Worm (Caenorhabditis elegans): ENCODE results near the gene nhr-137.
A peak's percentile ranks its signal among the peaks of the same experiment; 100 is the strongest.

nhr-137 gene

ce11 chrX:6668911-6669310 lies at the start of gene nhr-137:
nhr-137 (minus strand) TSS chrX:6669011.
- no peak for TF ChIP-seq skn-1 (tag; optimal IDR thresholded peaks at IDR 0.05)
- TF ChIP-seq F26F4.8 (GFP tag; conservative IDR thresholded peaks at IDR 0.05) = 0 out of 2 replicates have a peak, but pooled peaks have one; percentile 11
- peak; percentile 74 for TF ChIP-seq set-16 (GFP tag; IDR thresholded peaks at IDR 0.05)

ce11 chrX:6718595-6718994 lies 49.8 kb upstream of the nhr-137 start, which contains the start of gene smf-2:
smf-2 (minus strand) TSS chrX:6718695.
- TF ChIP-seq rbr-2 (tag; optimal IDR thresholded peaks at IDR 0.05) = no peak
- no peak for TF ChIP-seq madf-5 (GFP tag; IDR thresholded peaks at IDR 0.05)
- no peak for TF ChIP-seq nhr-41 (GFP tag; IDR thresholded peaks at IDR 0.05)
- TF ChIP-seq F26F4.8 (GFP tag; conservative IDR thresholded peaks at IDR 0.05) = no peak
- TF ChIP-seq vab-7 (GFP tag; IDR thresholded peaks at IDR 0.05) = no peak
- TF ChIP-seq madf-9 (GFP tag; conservative IDR thresholded peaks at IDR 0.05) = no peak
- TF ChIP-seq spr-3 (GFP tag; optimal IDR thresholded peaks at IDR 0.05) = no peak
- TF ChIP-seq ama-1 (optimal IDR thresholded peaks at IDR 0.05) = no peak
- TF ChIP-seq D1046.2 (GFP tag; IDR thresholded peaks at IDR 0.05) = no peak

ce11 chrX:6713277-6713676 lies 44.5 kb upstream of the nhr-137 start, which contains the start of gene nas-11:
nas-11 (plus strand) TSS chrX:6713577.
- no peak for TF ChIP-seq php-3 (GFP tag; IDR thresholded peaks at IDR 0.05)
- TF ChIP-seq aha-1 (tag) = peak; percentile 9

- TF ChIP-seq zip-11 (GFP tag; IDR thresholded peaks at IDR 0.05) (no peak), hif-1 (tag; optimal IDR thresholded peaks at IDR 0.05) (no peak), nhr-11 (tag; optimal IDR thresholded peaks at IDR 0.05) (no peak), dmd-6 (GFP tag; IDR thresholded peaks at IDR 0.05) (no peak), Y48G9A.11 (GFP tag; IDR thresholded peaks at IDR 0.05) (no peak), lim-7 (GFP tag; IDR thresholded peaks at IDR 0.05) (no peak)
These were observed 40.4 kb upstream of the nhr-137 start, which contains the start of gene acr-3 for ce11 chrX:6709238-6709637. acr-3 (plus strand) TSS chrX:6709538.

- no peak for TF ChIP-seq madf-9 (GFP tag; conservative IDR thresholded peaks at IDR 0.05)
- peak; percentile 49; the same call in 1 of the 2 replicates for TF ChIP-seq ctbp-1 (GFP tag; IDR thresholded peaks at IDR 0.05)
- peak; percentile 78 for TF ChIP-seq ces-1 (GFP tag; optimal IDR thresholded peaks at IDR 0.05)
- no peak for TF ChIP-seq zfp-3 (GFP tag; conservative IDR thresholded peaks at IDR 0.05)
- TF ChIP-seq unc-62 (GFP tag; optimal IDR thresholded peaks at IDR 0.05 in 1 of 2) = peak in 1 of 2 experiments; percentile 37
- no peak for TF ChIP-seq unc-62 (tag; optimal IDR thresholded peaks at IDR 0.05)
- no peak for TF ChIP-seq lin-38 (GFP tag; IDR thresholded peaks at IDR 0.05)
- peak; percentile 94 for TF ChIP-seq fkh-10 (GFP tag; optimal IDR thresholded peaks at IDR 0.05)
- TF ChIP-seq egl-43 (GFP tag; IDR thresholded peaks at IDR 0.05) = no peak
These were observed 36.3 kb upstream of the nhr-137 start for ce11 chrX:6705156-6705555.

- no peak for TF ChIP-seq T20F7.1 (GFP tag; optimal IDR thresholded peaks at IDR 0.05)
- peak; percentile 48 for TF ChIP-seq hmg-1.1 (GFP tag; IDR thresholded peaks at IDR 0.05)
- no peak for TF ChIP-seq mdt-29 (GFP tag; IDR thresholded peaks at IDR 0.05)
- TF ChIP-seq ctbp-1 (GFP tag; IDR thresholded peaks at IDR 0.05) = 0 out of 2 replicates have a peak, but pooled peaks have one; percentile 30
- TF ChIP-seq ceh-44 (GFP tag; IDR thresholded peaks at IDR 0.05) = peak; percentile 24; the same call in 1 of the 2 replicates
These were observed 33.4 kb upstream of the nhr-137 start, which contains the start of gene acr-2 for ce11 chrX:6702249-6702648. acr-2 (plus strand) TSS chrX:6702549.

Data from whole organism, L4 larva.